Fruit fly (Drosophila melanogaster): ENCODE data around the gene CG33985.

Gene CG33985

DNA sequence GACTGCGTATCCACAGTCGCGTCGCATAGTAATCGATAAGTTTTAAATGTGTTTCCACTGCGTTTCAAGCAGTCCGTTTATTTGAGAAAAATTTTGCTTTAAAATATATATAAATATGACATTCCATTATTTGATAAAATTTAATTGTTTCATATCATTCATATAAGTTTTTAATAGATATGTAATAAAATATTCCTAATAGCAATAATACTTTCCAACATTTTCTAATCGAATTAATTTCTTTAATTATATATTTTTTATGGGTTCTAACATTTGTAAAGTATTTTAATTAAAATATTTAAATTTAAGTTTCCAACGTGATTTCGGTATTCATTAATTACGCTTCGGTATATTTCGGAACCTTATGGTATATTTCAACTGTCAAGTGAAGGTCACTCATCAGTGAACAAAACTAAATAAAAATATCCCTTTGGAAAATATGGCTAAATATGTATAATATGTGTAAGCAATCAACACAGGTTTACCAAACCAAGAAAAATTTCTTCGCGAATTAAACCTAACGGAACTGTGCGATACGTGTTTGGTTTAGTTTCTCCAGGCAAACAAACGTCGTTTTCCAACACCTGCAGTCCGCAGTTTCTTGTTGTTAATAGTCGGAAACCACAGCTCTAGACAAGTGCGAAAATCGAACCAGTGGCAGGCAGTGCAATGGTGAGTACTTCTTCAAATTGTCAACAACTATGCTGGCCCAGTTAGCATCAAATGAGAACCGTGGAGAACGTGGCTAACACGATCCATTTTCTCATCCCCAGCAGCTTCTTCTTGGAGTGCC, 36.6 kb upstream of the CG33985 start, which contains the start of the genes CG7739 and SCCRO (continued):
- peak; percentile 70 for TF ChIP-seq HLH106 (tag; optimal IDR thresholded peaks at IDR 0.05)

DNA sequence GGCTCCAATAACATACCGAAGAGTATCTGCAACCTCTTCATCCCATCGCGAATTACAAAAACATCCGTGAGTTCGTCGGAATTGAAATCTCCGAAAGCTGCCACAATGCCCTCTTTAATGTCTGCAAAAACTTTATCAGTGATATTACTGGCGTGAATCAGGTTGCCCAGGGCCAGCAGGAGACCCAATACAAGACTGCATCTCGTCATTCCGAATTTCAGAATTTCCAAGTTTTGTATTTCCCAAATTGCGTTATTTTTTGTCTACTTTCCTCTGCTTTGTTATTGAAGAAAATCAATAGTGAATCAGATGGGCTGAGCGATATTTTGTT, 36.1 kb upstream of the CG33985 start:
- no peak for TF ChIP-seq Rel (GFP tag; optimal IDR thresholded peaks at IDR 0.05)
- peak; percentile 45 for TF ChIP-seq Rel (tag; optimal IDR thresholded peaks at IDR 0.05)
- TF ChIP-seq pan (optimal IDR thresholded peaks at IDR 0.05): no peak
- TF ChIP-seq h (GFP tag; optimal IDR thresholded peaks at IDR 0.05): no peak

DNA sequence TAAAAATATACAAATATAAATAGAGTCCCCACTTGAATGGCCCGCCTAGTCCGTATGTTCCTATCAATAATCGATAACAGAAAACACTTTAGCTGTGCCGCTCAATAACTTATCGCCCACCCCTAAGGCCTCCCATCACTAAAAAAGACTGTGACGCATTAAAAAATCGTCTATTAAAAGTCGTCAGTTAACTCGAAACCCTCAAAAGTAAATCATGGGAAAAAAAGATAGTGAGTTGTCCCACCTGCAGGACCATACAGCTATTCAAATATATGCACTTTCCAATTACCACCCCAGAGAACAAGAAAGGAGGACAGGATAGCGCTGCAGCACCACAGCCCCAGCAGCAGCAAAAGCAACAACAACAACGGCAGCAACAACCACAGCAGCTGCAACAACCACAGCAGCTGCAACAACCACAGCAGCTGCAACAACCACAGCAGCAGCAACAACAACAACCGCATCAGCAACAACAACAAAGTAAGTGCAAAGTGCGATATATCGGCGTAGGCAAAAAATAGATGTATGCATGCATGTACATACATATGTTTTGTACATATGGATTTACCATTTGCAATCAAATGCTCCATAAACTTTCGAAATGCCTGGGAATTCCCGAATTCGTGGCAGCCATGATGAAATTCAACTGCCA, 27.5 kb upstream of the CG33985 start, which contains the start of gene AGO2:
Gene AGO2 (plus strand): TSS at position 121 of the 652 bp plus-strand sequence.
- TF ChIP-seq ey (GFP tag; optimal IDR thresholded peaks at IDR 0.05) (no peak), sv (GFP tag; optimal IDR thresholded peaks at IDR 0.05) (no peak), dl (GFP tag; optimal IDR thresholded peaks at IDR 0.05; ENCODE audit: insufficient read depth in 1 of 2, partially characterized antibody in 2 of 2) (peak in 1 of 2 experiments; percentile 7), h (GFP tag; optimal IDR thresholded peaks at IDR 0.05) (peak; percentile 24), Hr78 (GFP tag; optimal IDR thresholded peaks at IDR 0.05) (no peak), CG9705 (GFP tag; optimal IDR thresholded peaks at IDR 0.05) (no peak), Dif (GFP tag; optimal IDR thresholded peaks at IDR 0.05; ENCODE audit: partially characterized antibody) (no peak), Dfd (GFP tag; optimal IDR thresholded peaks at IDR 0.05) (peak; percentile 79), Vsx2 (GFP tag; optimal IDR thresholded peaks at IDR 0.05; ENCODE audit: partially characterized antibody) (no peak), dsf (GFP tag; optimal IDR thresholded peaks at IDR 0.05; ENCODE audit: borderline replicate concordance) (no peak), GATAd (GFP tag; optimal IDR thresholded peaks at IDR 0.05) (no peak), Rel (GFP tag; optimal IDR thresholded peaks at IDR 0.05) (no peak), Rel (tag; optimal IDR thresholded peaks at IDR 0.05) (peak; percentile 100), jim (GFP tag; optimal IDR thresholded peaks at IDR 0.05) (no peak), foxo (GFP tag; optimal IDR thresholded peaks at IDR 0.05) (no peak), brk (GFP tag; optimal IDR thresholded peaks at IDR 0.05) (no peak), Hnf4 (GFP tag; optimal IDR thresholded peaks at IDR 0.05) (peak; percentile 65), Abd-B (GFP tag; optimal IDR thresholded peaks at IDR 0.05) (no peak), psq (GFP tag; optimal IDR thresholded peaks at IDR 0.05) (no peak), dmrt93B (GFP tag; optimal IDR thresholded peaks at IDR 0.05) (no peak), OdsH (GFP tag; optimal IDR thresholded peaks at IDR 0.05) (no peak), N (GFP tag; optimal IDR thresholded peaks at IDR 0.05) (no peak), rgr (GFP tag; optimal IDR thresholded peaks at IDR 0.05) (no peak), fru (GFP tag; optimal IDR thresholded peaks at IDR 0.05) (peak; percentile 27), Myc (optimal IDR thresholded peaks at IDR 0.05) (peak; percentile 36), tai (GFP tag; optimal IDR thresholded peaks at IDR 0.05) (no peak), HLH106 (tag; optimal IDR thresholded peaks at IDR 0.05) (peak; percentile 13), lola (GFP tag; optimal IDR thresholded peaks at IDR 0.05) (no peak), br (GFP tag; optimal IDR thresholded peaks at IDR 0.05) (peak; percentile 45), usp (GFP tag; optimal IDR thresholded peaks at IDR 0.05) (no peak), sage (GFP tag; optimal IDR thresholded peaks at IDR 0.05) (peak; percentile 35), Hr83 (GFP tag; optimal IDR thresholded peaks at IDR 0.05; ENCODE audit: poor library complexity, severe bottlenecking) (peak; percentile 54), Sp1 (GFP tag; optimal IDR thresholded peaks at IDR 0.05) (peak; percentile 56), Mio (GFP tag; optimal IDR thresholded peaks at IDR 0.05) (no peak), Jra (GFP tag; optimal IDR thresholded peaks at IDR 0.05) (peak; percentile 76), CG32264 (GFP tag; optimal IDR thresholded peaks at IDR 0.05) (no peak), pan (optimal IDR thresholded peaks at IDR 0.05) (no peak), woc (GFP tag; optimal IDR thresholded peaks at IDR 0.05) (no peak), CrebA (GFP tag; optimal IDR thresholded peaks at IDR 0.05; ENCODE audit: borderline replicate concordance) (no peak)
